Worm (Caenorhabditis elegans) whole organism, L2 larva: ENCODE results near the gene irld-4.

Experiments used
- Y55F3AM.14 ChIP-seq: fragments of 200-800 bp; sonication (Bioruptor generic); optimal IDR thresholded peaks from 2 replicates; lab custom pipeline; 2018; ENCODE audit warnings: mild to moderate bottlenecking, missing genetic modification characterization, missing compliant biosample characterization
- blmp-1 ChIP-seq: sonication (generic microtip); optimal IDR thresholded peaks from 2 replicates; lab custom pipeline; 2017; ENCODE audit warnings: missing genetic modification characterization, mild to moderate bottlenecking, missing compliant biosample characterization, antibody characterized with exemption, moderate library complexity; ENCODE audit not compliant: insufficient read depth
- ceh-82 ChIP-seq: fragments of 150-350 bp; optimal IDR thresholded peaks from 2 replicates; lab custom pipeline; 2014; ENCODE audit warnings: missing biosample characterization, missing genetic modification characterization
- nhr-237 ChIP-seq: fragments of 150-350 bp; optimal IDR thresholded peaks from 2 replicates; lab custom pipeline; 2014; ENCODE audit warnings: missing biosample characterization, missing genetic modification characterization
- unc-55 ChIP-seq: fragments of 150-350 bp; sonication (generic microtip); optimal IDR thresholded peaks from 3 replicates; lab custom pipeline; 2014; ENCODE audit warnings: missing biosample characterization, missing genetic modification reagents, missing genetic modification characterization
- unc-62 ChIP-seq: fragments of 150-350 bp; optimal IDR thresholded peaks from 2 replicates; lab custom pipeline; 2014; ENCODE audit warnings: missing biosample characterization, missing genetic modification reagents, missing genetic modification characterization

ce11 chrIV:14622109-14622508 lies 10.8 kb upstream of the irld-4 start:
- TF ChIP-seq unc-55 (GFP tag; lab: Kevin White, UChicago) (no peak), unc-62 (GFP tag; lab: Kevin White, UChicago) (no peak), ceh-82 (tag; lab: Kevin White, UChicago) (no peak), Y55F3AM.14 (GFP tag; lab: Kevin White, UChicago) (peak; percentile 23), nhr-237 (tag; lab: Kevin White, UChicago) (no peak), blmp-1 (tag; lab: Kevin White, UChicago) (no peak)
